Worm (Caenorhabditis elegans): ENCODE measurements around the gene rrsr-1.

DNA sequence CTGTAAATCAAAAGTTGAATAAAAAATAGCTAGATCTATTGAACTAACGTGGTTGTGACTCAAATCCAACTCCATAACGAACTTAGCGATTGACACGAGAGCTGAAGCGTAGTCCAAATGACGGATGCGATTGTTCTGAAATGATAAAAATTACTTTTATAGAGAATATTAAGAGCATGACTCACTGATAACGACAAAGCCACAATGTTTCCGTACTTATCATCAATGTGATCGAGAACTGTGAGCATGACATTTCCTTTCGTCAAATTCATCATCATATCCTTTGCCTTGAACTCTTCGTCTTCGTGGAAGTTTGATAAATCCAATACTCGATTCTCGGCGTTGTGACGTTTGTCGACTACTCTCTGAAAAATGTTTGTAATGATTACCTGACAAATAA lies 10.8 kb downstream of the rrsr-1 start:
- TF ChIP-seq snpc-4 (GFP tag; optimal IDR thresholded peaks at IDR 0.05): no peak
- TF ChIP-seq snpc-4 (tag; optimal IDR thresholded peaks at IDR 0.05): no peak
- no peak for TF ChIP-seq ceh-58 (GFP tag; IDR thresholded peaks at IDR 0.05)
- no peak for TF ChIP-seq ama-1 (optimal IDR thresholded peaks at IDR 0.05)
- no peak for TF ChIP-seq ama-1 (GFP tag; optimal IDR thresholded peaks at IDR 0.05)
